Worm (Caenorhabditis elegans): ENCODE measurements around the gene bus-12.

The bus-12 gene

ce11 chrIV:13297746-13298145, 41.8 kb downstream of the bus-12 start, which contains the start of the genes Y67H2A.2 and micu-1 (continued):
- TF ChIP-seq somi-1 (GFP tag; optimal IDR thresholded peaks at IDR 0.05) (no peak), nfyb-1 (GFP tag; IDR thresholded peaks at IDR 0.05) (peak; percentile 29; the same call in 1 of the 2 replicates), egl-44 (GFP tag; IDR thresholded peaks at IDR 0.05) (no peak), pbrm-1 (GFP tag; IDR thresholded peaks at IDR 0.05) (peak; percentile 66; the same call in 1 of the 2 replicates), let-607 (tag; optimal IDR thresholded peaks at IDR 0.05) (no peak), madf-6 (GFP tag; IDR thresholded peaks at IDR 0.05) (peak; percentile 40), sptf-2 (GFP tag; optimal IDR thresholded peaks at IDR 0.05) (no peak), lin-40 (tag; optimal IDR thresholded peaks at IDR 0.05) (peak; percentile 75)

- TF ChIP-seq hrde-1 (tag; optimal IDR thresholded peaks at IDR 0.05; ENCODE audit: borderline replicate concordance) (no peak), gei-17 (GFP tag; optimal IDR thresholded peaks at IDR 0.05) (no peak), unc-62 (GFP tag; optimal IDR thresholded peaks at IDR 0.05) (no peak), xnd-1 (tag; optimal IDR thresholded peaks at IDR 0.05) (no peak), ceh-91 (GFP tag; IDR thresholded peaks at IDR 0.05) (no peak), ztf-18 (tag; optimal IDR thresholded peaks at IDR 0.05) (no peak), T26A5.8 (tag; optimal IDR thresholded peaks at IDR 0.05) (no peak), let-607 (tag; optimal IDR thresholded peaks at IDR 0.05) (no peak), nhr-179 (tag; optimal IDR thresholded peaks at IDR 0.05) (no peak), ztf-28 (GFP tag; IDR thresholded peaks at IDR 0.05) (no peak), K12H6.12 (tag; optimal IDR thresholded peaks at IDR 0.05) (no peak)
Measured at ce11 chrIV:13299648-13300047, 43.7 kb downstream of the bus-12 start.

- TF ChIP-seq zfh-2 (GFP tag; conservative IDR thresholded peaks at IDR 0.05) (peak; percentile 66; the same call in 1 of the 2 replicates), hlh-26 (GFP tag; conservative IDR thresholded peaks at IDR 0.05) (no peak), F57C9.4 (tag; optimal IDR thresholded peaks at IDR 0.05) (no peak), zim-3 (tag; optimal IDR thresholded peaks at IDR 0.05) (peak; percentile 51), dox-1 (GFP tag; IDR thresholded peaks at IDR 0.05) (no peak), unc-62 (GFP tag; optimal IDR thresholded peaks at IDR 0.05) (no peak), ceh-27 (GFP tag; optimal IDR thresholded peaks at IDR 0.05) (no peak), mxl-1 (tag; optimal IDR thresholded peaks at IDR 0.05) (no peak), fkh-3 (tag; optimal IDR thresholded peaks at IDR 0.05) (peak; percentile 35), nfyb-1 (GFP tag; IDR thresholded peaks at IDR 0.05) (0 out of 2 replicates have a peak, but pooled peaks have one; percentile 31), egl-18 (GFP tag; IDR thresholded peaks at IDR 0.05) (no peak), ztf-25 (GFP tag; IDR thresholded peaks at IDR 0.05) (0 out of 2 replicates have a peak, but pooled peaks have one; percentile 53), mcd-1 (GFP tag; IDR thresholded peaks at IDR 0.05) (peak; percentile 62), dpl-1 (GFP tag; optimal IDR thresholded peaks at IDR 0.05) (no peak), Y53F4B.3 (GFP tag; IDR thresholded peaks at IDR 0.05) (no peak), sptf-2 (GFP tag; optimal IDR thresholded peaks at IDR 0.05) (no peak), F52B5.7 (tag; optimal IDR thresholded peaks at IDR 0.05) (peak; percentile 2), hsf-1 (GFP tag; IDR thresholded peaks at IDR 0.05) (no peak), F33H1.4 (GFP tag; IDR thresholded peaks at IDR 0.05) (no peak; the same call in 1 of the 2 replicates), F22D6.2 (tag; optimal IDR thresholded peaks at IDR 0.05) (no peak), K11D2.4 (GFP tag; IDR thresholded peaks at IDR 0.05) (no peak), madf-6 (GFP tag; IDR thresholded peaks at IDR 0.05) (peak; percentile 47), mel-28 (tag; optimal IDR thresholded peaks at IDR 0.05; ENCODE audit: borderline replicate concordance) (no peak), unc-130 (GFP tag; optimal IDR thresholded peaks at IDR 0.05) (no peak), nfya-2 (GFP tag; IDR thresholded peaks at IDR 0.05) (0 out of 2 replicates have a peak, but pooled peaks have one; percentile 60), snpc-1.3 (tag; optimal IDR thresholded peaks at IDR 0.05; ENCODE audit: insufficient read depth) (no peak), F49E8.2 (tag; optimal IDR thresholded peaks at IDR 0.05; ENCODE audit: insufficient read depth) (peak; percentile 34), snpc-4 (GFP tag; optimal IDR thresholded peaks at IDR 0.05) (no peak), snpc-4 (tag; optimal IDR thresholded peaks at IDR 0.05) (peak in 1 of 4 experiments; percentile 45), B0019.2 (GFP tag; conservative IDR thresholded peaks at IDR 0.05) (no peak), Y67H2A.10 (GFP tag; conservative IDR thresholded peaks at IDR 0.05) (no peak)
Measured at ce11 chrIV:13300109-13300508, 44.1 kb downstream of the bus-12 start, which contains the start of gene kdp-1. kdp-1 (plus strand) TSS chrIV:13300188.

All from whole organism, young adult.